Worm (Caenorhabditis elegans) whole organism, L4 larva: ENCODE data around the gene srh-148.

Experiments used
- D1046.2 ChIP-seq: fragments of 200-800 bp; sonication (Bioruptor generic); IDR thresholded peaks from 2 replicates; pipeline ENCODE4 v1.3.6; 2022; ENCODE audit warnings: missing genetic modification characterization, missing compliant biosample characterization
- F26F4.8 ChIP-seq: fragments of 200-800 bp; sonication (Bioruptor generic); conservative IDR thresholded peaks from 2 replicates; pipeline ENCODE4 v1.3.6; 2022; ENCODE audit warnings: missing genetic modification characterization, missing compliant biosample characterization
- F44E2.7 ChIP-seq: fragments of 200-800 bp; sonication (Bioruptor generic); IDR thresholded peaks from 2 replicates; pipeline ENCODE4 v2.1.2; 2022; ENCODE audit warnings: missing genetic modification characterization, missing compliant biosample characterization
- Y75B8A.6 ChIP-seq: fragments of 200-800 bp; sonication (Bioruptor generic); IDR thresholded peaks from 2 replicates; pipeline ENCODE4 v1.3.6; 2022; ENCODE audit warnings: missing genetic modification reagents, missing genetic modification characterization, missing compliant biosample characterization
- ZK337.2 ChIP-seq: fragments of 200-800 bp; sonication (Bioruptor generic); IDR thresholded peaks from 2 replicates; pipeline ENCODE4 v1.3.6; 2022; ENCODE audit warnings: missing genetic modification reagents, missing genetic modification characterization, missing compliant biosample characterization
- aha-1 ChIP-seq: fragments of 150-350 bp; peaks from one replicate; lab custom pipeline; 2014; ENCODE audit warnings: missing biosample characterization, missing genetic modification characterization
- ama-1 ChIP-seq: fragments of 150-350 bp; optimal IDR thresholded peaks from 2 replicates; lab custom pipeline; 2014; ENCODE audit warnings: inconsistent platforms, mixed read lengths
- ceh-62 ChIP-seq: sonication (generic microtip); optimal IDR thresholded peaks from 2 replicates; lab custom pipeline; 2017; ENCODE audit warnings: missing biosample characterization, missing genetic modification characterization
- ctbp-1 ChIP-seq: fragments of 200-800 bp; sonication (Bioruptor generic); IDR thresholded peaks from 2 replicates; pipeline ENCODE4 v1.3.6; 2022; ENCODE audit warnings: missing genetic modification reagents, missing genetic modification characterization, missing compliant biosample characterization
- daf-16 ChIP-seq, 3 experiments: sonication (generic microtip); optimal IDR thresholded peaks; 2 replicates each; lab custom pipeline; 2016 to 2017; ENCODE audit warnings: missing genetic modification characterization in 3 of 3, missing genetic modification reagents in 3 of 3, mild to moderate bottlenecking in 2 of 3, missing compliant biosample characterization in 2 of 3, missing biosample characterization in 1 of 3, moderate library complexity in 1 of 3
- daf-19 ChIP-seq: fragments of 200-800 bp; sonication (Bioruptor generic); conservative IDR thresholded peaks from 2 replicates; pipeline ENCODE4 v1.3.6; 2022; ENCODE audit warnings: missing genetic modification characterization, missing compliant biosample characterization
- daf-8 ChIP-seq: fragments of 200-800 bp; sonication (Bioruptor generic); IDR thresholded peaks from 2 replicates; pipeline ENCODE4 v1.3.6; 2022; ENCODE audit warnings: missing genetic modification characterization, missing compliant biosample characterization
- dmd-8 ChIP-seq: fragments of 200-800 bp; sonication (Bioruptor generic); IDR thresholded peaks from 2 replicates; pipeline ENCODE4 v1.3.6; 2022; ENCODE audit warnings: missing genetic modification characterization, missing compliant biosample characterization
- dpl-1 ChIP-seq: fragments of 150-350 bp; optimal IDR thresholded peaks from 2 replicates; lab custom pipeline; 2014; ENCODE audit warnings: missing biosample characterization, missing genetic modification reagents, missing genetic modification characterization
- dve-1 ChIP-seq: sonication (generic microtip); optimal IDR thresholded peaks from 2 replicates; lab custom pipeline; 2017; ENCODE audit warnings: antibody characterized with exemption, mild to moderate bottlenecking, missing genetic modification characterization, missing compliant biosample characterization; ENCODE audit not compliant: insufficient read depth
- egl-27 ChIP-seq: sonication (generic microtip); optimal IDR thresholded peaks from 3 replicates; lab custom pipeline; 2017; ENCODE audit warnings: missing biosample characterization, missing genetic modification reagents, missing genetic modification characterization
- gei-8 ChIP-seq: fragments of 200-800 bp; sonication (Bioruptor generic); optimal IDR thresholded peaks from 2 replicates; lab custom pipeline; 2018; ENCODE audit warnings: mild to moderate bottlenecking, missing genetic modification characterization, missing compliant biosample characterization
- hlh-30 ChIP-seq: sonication (generic microtip); optimal IDR thresholded peaks from 2 replicates; lab custom pipeline; 2017; ENCODE audit warnings: antibody characterized with exemption, mild to moderate bottlenecking, missing genetic modification characterization, missing compliant biosample characterization; ENCODE audit not compliant: insufficient read depth
- jun-1 ChIP-seq: fragments of 150-350 bp; optimal IDR thresholded peaks from 2 replicates; lab custom pipeline; 2014; ENCODE audit warnings: missing biosample characterization, missing genetic modification reagents, missing genetic modification characterization
- lim-7 ChIP-seq: fragments of 200-800 bp; sonication (Bioruptor generic); IDR thresholded peaks from 2 replicates; pipeline ENCODE4 v1.3.6; 2022; ENCODE audit warnings: missing genetic modification characterization, missing compliant biosample characterization
- lin-13 ChIP-seq: fragments of 150-350 bp; optimal IDR thresholded peaks from 2 replicates; lab custom pipeline; 2014; ENCODE audit warnings: missing biosample characterization, missing genetic modification reagents, missing genetic modification characterization
- lin-15B ChIP-seq: fragments of 150-350 bp; sonication (generic microtip); optimal IDR thresholded peaks from 3 replicates; lab custom pipeline; 2014; ENCODE audit warnings: missing biosample characterization, missing genetic modification characterization
- lin-39 ChIP-seq: fragments of 150-350 bp; optimal IDR thresholded peaks from 2 replicates; lab custom pipeline; 2014; ENCODE audit warnings: missing biosample characterization, missing genetic modification reagents, missing genetic modification characterization
- lsy-2 ChIP-seq, 2 experiments: fragments of 150-350 bp in 1 of 2; sonication (generic microtip) in 1 of 2; optimal IDR thresholded peaks; 2 replicates each; lab custom pipeline; 2014 to 2017; ENCODE audit warnings: missing biosample characterization in 2 of 2, missing genetic modification characterization in 2 of 2
- madf-5 ChIP-seq, 2 experiments: fragments of 200-800 bp; sonication (Bioruptor generic); IDR thresholded peaks; 2 replicates each; pipeline ENCODE4 v1.3.6; 2022; ENCODE audit warnings: missing compliant biosample characterization in 2 of 2, missing genetic modification characterization in 2 of 2
- mdl-1 ChIP-seq, 2 experiments: fragments of 150-350 bp in 1 of 2; sonication (generic microtip) in 1 of 2; optimal IDR thresholded peaks; 2 replicates each; lab custom pipeline; 2014 to 2017; ENCODE audit warnings: missing biosample characterization in 2 of 2, missing genetic modification characterization in 2 of 2
- mep-1 ChIP-seq: fragments of 150-350 bp; sonication (generic microtip); optimal IDR thresholded peaks from 3 replicates; lab custom pipeline; 2014; ENCODE audit warnings: missing biosample characterization, missing genetic modification characterization
- mxl-2 ChIP-seq: fragments of 200-800 bp; sonication (Bioruptor generic); conservative IDR thresholded peaks from 2 replicates; pipeline ENCODE4 v1.3.6; 2022; ENCODE audit warnings: missing genetic modification reagents, missing genetic modification characterization, missing compliant biosample characterization
- nhr-102 ChIP-seq: sonication (generic microtip); optimal IDR thresholded peaks from 2 replicates; lab custom pipeline; 2016; ENCODE audit warnings: mild to moderate bottlenecking, missing genetic modification characterization, moderate library complexity, missing compliant biosample characterization
- nhr-11 ChIP-seq: fragments of 150-350 bp; optimal IDR thresholded peaks from 2 replicates; lab custom pipeline; 2014; ENCODE audit warnings: missing biosample characterization, missing genetic modification characterization
- nhr-25 ChIP-seq: sonication (generic microtip); optimal IDR thresholded peaks from 2 replicates; lab custom pipeline; 2017; ENCODE audit warnings: missing genetic modification characterization, mild to moderate bottlenecking, missing compliant biosample characterization, antibody characterized with exemption, moderate library complexity, borderline replicate concordance; ENCODE audit not compliant: insufficient read depth
- nhr-28 ChIP-seq: fragments of 150-350 bp; optimal IDR thresholded peaks from 2 replicates; lab custom pipeline; 2014; ENCODE audit warnings: missing biosample characterization, missing genetic modification characterization
- nhr-42 ChIP-seq: fragments of 200-800 bp; sonication (Bioruptor generic); IDR thresholded peaks from 2 replicates; pipeline ENCODE4 v1.3.6; 2022; ENCODE audit warnings: missing genetic modification characterization, missing compliant biosample characterization
- nhr-48 ChIP-seq: sonication (generic microtip); optimal IDR thresholded peaks from 2 replicates; lab custom pipeline; 2016; ENCODE audit warnings: mild to moderate bottlenecking, missing genetic modification characterization, missing compliant biosample characterization
- nhr-6 ChIP-seq: fragments of 150-350 bp; optimal IDR thresholded peaks from 2 replicates; lab custom pipeline; 2014; ENCODE audit warnings: missing biosample characterization, missing genetic modification characterization
- nhr-77 ChIP-seq: fragments of 150-350 bp; optimal IDR thresholded peaks from 2 replicates; lab custom pipeline; 2014; ENCODE audit warnings: missing biosample characterization, missing genetic modification characterization
- php-3 ChIP-seq: fragments of 200-800 bp; sonication (Bioruptor generic); IDR thresholded peaks from 2 replicates; pipeline ENCODE4 v1.3.6; 2022; ENCODE audit warnings: missing genetic modification reagents, missing genetic modification characterization, missing compliant biosample characterization
- rbr-2 ChIP-seq: sonication (generic microtip); optimal IDR thresholded peaks from 2 replicates; lab custom pipeline; 2016; ENCODE audit warnings: missing genotype, missing genetic modification characterization, missing compliant biosample characterization
- sdz-12 ChIP-seq: fragments of 200-800 bp; sonication (Bioruptor generic); optimal IDR thresholded peaks from 2 replicates; lab custom pipeline; 2018; ENCODE audit warnings: mild to moderate bottlenecking, missing genetic modification characterization, missing compliant biosample characterization
- set-16 ChIP-seq: fragments of 200-800 bp; sonication (Bioruptor generic); IDR thresholded peaks from 2 replicates; pipeline ENCODE4 v1.3.6; 2022; ENCODE audit warnings: missing genetic modification reagents, missing genetic modification characterization, missing compliant biosample characterization
- skn-1 ChIP-seq: fragments of 150-350 bp; optimal IDR thresholded peaks from 2 replicates; lab custom pipeline; 2014; ENCODE audit warnings: missing biosample characterization, missing genetic modification characterization
- snpc-4 ChIP-seq: fragments of 150-350 bp; optimal IDR thresholded peaks from 2 replicates; lab custom pipeline; 2014; ENCODE audit warnings: missing biosample characterization, missing genetic modification characterization
- spr-3 ChIP-seq: fragments of 200-800 bp; sonication (Bioruptor generic); optimal IDR thresholded peaks from 2 replicates; lab custom pipeline; 2018; ENCODE audit warnings: mild to moderate bottlenecking, missing genetic modification characterization, missing compliant biosample characterization
- unc-39 ChIP-seq: sonication (generic microtip); optimal IDR thresholded peaks from 2 replicates; lab custom pipeline; 2017; ENCODE audit warnings: missing biosample characterization, missing genetic modification characterization
- vab-7 ChIP-seq: fragments of 200-800 bp; sonication (Bioruptor generic); IDR thresholded peaks from 2 replicates; pipeline ENCODE4 v1.3.6; 2022; ENCODE audit warnings: missing genetic modification reagents, missing genetic modification characterization, missing compliant biosample characterization
- zag-1 ChIP-seq: fragments of 150-350 bp; optimal IDR thresholded peaks from 2 replicates; lab custom pipeline; 2014; ENCODE audit warnings: missing biosample characterization, missing genetic modification characterization
- zfp-2 ChIP-seq: sonication (generic microtip); optimal IDR thresholded peaks from 2 replicates; lab custom pipeline; 2016; ENCODE audit warnings: mild to moderate bottlenecking, missing genetic modification characterization, missing compliant biosample characterization
- zip-2 ChIP-seq: fragments of 150-350 bp; optimal IDR thresholded peaks from 2 replicates; lab custom pipeline; 2014; ENCODE audit warnings: missing biosample characterization, missing genetic modification characterization
- ztf-7 ChIP-seq: fragments of 150-350 bp; optimal IDR thresholded peaks from 2 replicates; lab custom pipeline; 2014; ENCODE audit warnings: missing biosample characterization, missing genetic modification characterization

The srh-148 gene

DNA sequence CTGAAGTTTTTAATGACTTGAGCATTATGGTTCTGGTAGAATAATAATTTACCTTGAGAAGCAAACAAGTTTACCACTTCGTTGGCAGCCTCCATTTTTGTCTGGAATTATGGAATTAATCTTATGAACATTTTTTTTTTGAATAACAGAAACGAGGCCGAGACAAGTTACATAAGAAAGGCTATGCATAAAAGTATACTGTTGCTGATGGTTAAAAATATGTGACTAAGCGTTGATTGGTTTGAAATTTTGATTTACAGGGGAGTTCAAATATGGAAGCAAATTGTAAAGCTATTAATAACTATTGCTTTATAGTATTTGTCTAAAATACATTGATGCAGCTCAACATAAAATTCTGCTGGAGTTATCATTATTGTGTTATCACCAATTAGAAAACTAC, 30.6 kb upstream of the srh-148 start, which contains the start of gene cgt-1:
Gene cgt-1 (minus strand): TSS at position 101 of the 400 bp plus-strand sequence.
- TF ChIP-seq madf-5 (GFP tag; IDR thresholded peaks at IDR 0.05; lab: Robert Waterston, UW) (no peak), dve-1 (tag; lab: Kevin White, UChicago) (peak; percentile 10), daf-16 (GFP tag; optimal IDR thresholded peaks at IDR 0.05; lab: Kevin White, UChicago) (no peak), daf-16 (tag; optimal IDR thresholded peaks at IDR 0.05; lab: Kevin White, UChicago) (peak; percentile 3)

DNA sequence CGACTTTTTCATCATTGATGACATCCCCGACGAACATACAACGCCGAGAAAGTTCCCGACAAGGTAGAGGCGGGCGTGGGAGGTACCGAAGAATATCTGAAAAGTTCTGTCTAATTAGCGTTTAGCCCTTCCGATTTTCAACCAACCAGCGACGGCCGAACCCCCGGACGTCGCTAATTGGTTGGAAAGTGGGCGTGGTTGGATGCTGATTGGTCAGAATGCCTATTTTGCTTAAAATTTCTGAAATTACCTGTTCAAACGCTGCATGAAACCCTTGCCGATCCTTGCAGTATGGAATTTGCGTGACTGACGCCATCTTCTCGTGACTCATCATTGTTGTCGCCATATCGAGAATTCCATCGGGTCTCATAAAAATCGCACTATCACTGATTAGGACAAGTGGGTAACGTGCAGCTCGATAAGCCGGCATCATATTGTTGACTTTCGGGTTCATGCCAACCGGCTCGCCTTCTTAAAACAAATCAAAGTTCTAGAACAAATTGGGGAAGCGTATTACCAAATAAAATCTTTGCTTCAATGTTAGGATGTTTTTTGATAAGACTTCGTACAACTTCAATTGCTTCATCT, 29.6 kb upstream of the srh-148 start:
- TF ChIP-seq nhr-28 (tag; lab: Kevin White, UChicago) (peak; percentile 82), egl-27 (no peak), nhr-25 (no peak), daf-19 (GFP tag; lab: Robert Waterston, UW) (no peak), dpl-1 (GFP tag; lab: Kevin White, UChicago) (no peak), nhr-102 (tag; lab: Kevin White, UChicago) (no peak), snpc-4 (tag; lab: Kevin White, UChicago) (no peak), daf-8 (GFP tag; lab: Robert Waterston, UW) (no peak), daf-16 (GFP tag; optimal IDR thresholded peaks at IDR 0.05; lab: Kevin White, UChicago) (no peak), daf-16 (tag; optimal IDR thresholded peaks at IDR 0.05; lab: Kevin White, UChicago) (peak; percentile 87), nhr-11 (tag; lab: Kevin White, UChicago) (no peak), mdl-1 (tag; optimal IDR thresholded peaks at IDR 0.05; lab: Kevin White, UChicago) (peak in 1 of 2 experiments; percentile 29), Y75B8A.6 (no peak), nhr-48 (tag; lab: Kevin White, UChicago) (no peak), zfp-2 (tag; lab: Kevin White, UChicago) (no peak), ctbp-1 (GFP tag; lab: Robert Waterston, UW) (no peak), nhr-77 (tag; lab: Kevin White, UChicago) (peak; percentile 32), aha-1 (tag; lab: Kevin White, UChicago) (no peak), php-3 (GFP tag; lab: Robert Waterston, UW) (peak; percentile 60; the same call in 1 of the 2 replicates), nhr-6 (tag; lab: Kevin White, UChicago) (no peak), nhr-42 (GFP tag; lab: Robert Waterston, UW) (no peak), set-16 (no peak), dmd-8 (GFP tag; lab: Robert Waterston, UW) (no peak), rbr-2 (tag; lab: Kevin White, UChicago) (no peak), sdz-12 (GFP tag; lab: Kevin White, UChicago) (no peak), ztf-7 (tag; lab: Kevin White, UChicago) (no peak), dve-1 (tag; lab: Kevin White, UChicago) (peak; percentile 48), lin-13 (GFP tag; lab: Kevin White, UChicago) (no peak), hlh-30 (tag; lab: Kevin White, UChicago) (peak; percentile 49), jun-1 (tag; lab: Kevin White, UChicago) (no peak), F26F4.8 (no peak), lim-7 (GFP tag; lab: Robert Waterston, UW) (no peak), spr-3 (GFP tag; lab: Kevin White, UChicago) (no peak), lin-39 (tag; lab: Kevin White, UChicago) (no peak), D1046.2 (no peak), ZK337.2 (GFP tag; lab: Robert Waterston, UW) (no peak), unc-39 (tag; lab: Kevin White, UChicago) (no peak), madf-5 (GFP tag; IDR thresholded peaks at IDR 0.05; lab: Robert Waterston, UW) (no peak), lsy-2 (tag; optimal IDR thresholded peaks at IDR 0.05; lab: Kevin White, UChicago) (no peak), F44E2.7 (GFP tag; lab: Robert Waterston, UW) (no peak), mep-1 (no peak), zag-1 (tag; lab: Kevin White, UChicago) (no peak), vab-7 (GFP tag; lab: Robert Waterston, UW) (no peak), ama-1 (lab: Kevin White, UChicago) (no peak), mxl-2 (no peak), lin-15B (no peak), zip-2 (tag; lab: Kevin White, UChicago) (no peak), skn-1 (tag; lab: Kevin White, UChicago) (no peak), gei-8 (GFP tag; lab: Kevin White, UChicago) (no peak), ceh-62 (tag; lab: Kevin White, UChicago) (no peak)
